Worm (Caenorhabditis elegans) whole organism, L1 larva: ENCODE data around the gene syx-6.

Experiments used
- elt-3 ChIP-seq, 6 experiments: fragments of 150-350 bp in 1 of 6; sonication (generic microtip); optimal IDR thresholded peaks; 2 replicates each; lab custom pipeline; 2017 to 2018; ENCODE audit warnings: missing biosample characterization in 6 of 6, missing genetic modification characterization in 6 of 6, inconsistent platforms in 1 of 6
- lin-39 ChIP-seq: fragments of 150-350 bp; optimal IDR thresholded peaks from 2 replicates; lab custom pipeline; 2014; ENCODE audit warnings: missing biosample characterization, missing genetic modification reagents, missing genetic modification characterization
- nhr-11 ChIP-seq: fragments of 150-350 bp; optimal IDR thresholded peaks from 2 replicates; lab custom pipeline; 2014; ENCODE audit warnings: missing biosample characterization, missing genetic modification characterization

ce11 chrX:3202350-3202749 is 38.0 kb downstream of the syx-6 start:
- no peak for TF ChIP-seq lin-39 (tag; lab: Kevin White, UChicago)
- TF ChIP-seq elt-3 (tag; optimal IDR thresholded peaks at IDR 0.05; lab: Kevin White, UChicago): no peak
- TF ChIP-seq nhr-11 (tag; lab: Kevin White, UChicago): no peak
